Worm (Caenorhabditis elegans) whole organism, midembryonic: Measurements from ENCODE around the gene K01A6.8.

ENCODE experiments used
- T22C8.4 ChIP-seq: fragments of 200-800 bp; sonication (Bioruptor generic); IDR thresholded peaks from 2 replicates; pipeline ENCODE4 v1.3.6; 2022; ENCODE audit warnings: missing genetic modification characterization, missing compliant biosample characterization
- cog-1 ChIP-seq: sonication (generic microtip); optimal IDR thresholded peaks from 2 replicates; lab custom pipeline; 2016; ENCODE audit warnings: missing genetic modification characterization, missing compliant biosample characterization
- klf-2 ChIP-seq: fragments of 200-800 bp; sonication (Bioruptor generic); conservative IDR thresholded peaks from 2 replicates; pipeline ENCODE4 v1.3.6; 2022; ENCODE audit warnings: missing genetic modification reagents, missing genetic modification characterization, missing compliant biosample characterization
- ref-1 ChIP-seq: fragments of 200-800 bp; sonication (Bioruptor generic); conservative IDR thresholded peaks from 2 replicates; pipeline ENCODE4 v1.3.6; 2022; ENCODE audit warnings: missing genetic modification reagents, missing genetic modification characterization, missing compliant biosample characterization
- ztf-29 ChIP-seq: fragments of 200-800 bp; sonication (Bioruptor generic); IDR thresholded peaks from 2 replicates; pipeline ENCODE4 v1.3.6; 2022; ENCODE audit warnings: missing genetic modification reagents, missing genetic modification characterization, missing compliant biosample characterization

DNA sequence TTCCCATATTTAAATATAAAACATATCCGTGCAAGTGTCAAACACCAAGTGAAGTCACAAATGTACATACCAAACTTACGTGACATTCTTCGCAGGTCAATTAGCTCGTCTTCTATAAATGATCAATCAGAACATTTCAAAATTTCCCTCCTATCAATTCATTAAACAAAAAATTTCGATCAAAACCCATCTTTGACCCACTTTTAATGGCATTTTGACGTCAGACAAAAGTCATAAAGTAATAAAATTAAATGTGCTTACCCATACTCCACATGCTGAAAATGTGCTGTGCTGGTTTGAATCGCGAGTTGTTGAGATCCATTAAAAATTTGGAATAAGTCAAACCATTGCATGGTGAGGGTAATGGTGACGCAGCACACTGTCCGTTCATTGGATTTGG, 32.6 kb upstream of the K01A6.8 start:
- TF ChIP-seq klf-2, result no peak
- no peak for TF ChIP-seq cog-1 (tag; lab: Kevin White, UChicago)
- TF ChIP-seq ref-1 (GFP tag; lab: Robert Waterston, UW), result no peak
- TF ChIP-seq ztf-29 (GFP tag; lab: Robert Waterston, UW), result no peak
- no peak for TF ChIP-seq T22C8.4 (GFP tag; lab: Robert Waterston, UW)
